Worm (Caenorhabditis elegans): ENCODE measurements around the gene F09E5.16.
A peak's percentile ranks its signal among the peaks of the same experiment; 100 is the strongest.

The F09E5.16 gene

ce11 chrII:5379614-5380077 lies 14.1 kb upstream of the F09E5.16 start, which contains the start of gene pkc-3 (continued):
- TF ChIP-seq ceh-27 (GFP tag; optimal IDR thresholded peaks at IDR 0.05) (peak; percentile 65), bed-2 (GFP tag; IDR thresholded peaks at IDR 0.05) (no peak), lsy-27 (tag; optimal IDR thresholded peaks at IDR 0.05; ENCODE audit: borderline replicate concordance, insufficient read depth) (no peak), ztf-22 (GFP tag; optimal IDR thresholded peaks at IDR 0.05) (peak; percentile 34), madf-10 (tag; optimal IDR thresholded peaks at IDR 0.05) (peak; percentile 38), unc-62 (GFP tag; optimal IDR thresholded peaks at IDR 0.05) (no peak), Y67H2A.10 (GFP tag; conservative IDR thresholded peaks at IDR 0.05) (no peak), ccch-3 (GFP tag; optimal IDR thresholded peaks at IDR 0.05) (no peak), B0019.2 (GFP tag; conservative IDR thresholded peaks at IDR 0.05) (no peak), Y53G8AR.9 (GFP tag; conservative IDR thresholded peaks at IDR 0.05) (peak; percentile 86), D2030.7 (GFP tag; IDR thresholded peaks at IDR 0.05) (peak; percentile 25; the same call in 1 of the 2 replicates), sdz-38 (tag; optimal IDR thresholded peaks at IDR 0.05) (no peak), egrh-3 (GFP tag; IDR thresholded peaks at IDR 0.05) (peak; percentile 35; the same call in 1 of the 2 replicates), hmg-20 (GFP tag; IDR thresholded peaks at IDR 0.05) (0 out of 2 replicates have a peak, but pooled peaks have one; percentile 22), zim-3 (tag; optimal IDR thresholded peaks at IDR 0.05) (no peak), lin-35 (GFP tag; optimal IDR thresholded peaks at IDR 0.05) (peak in 1 of 3 experiments; percentile 47), rcor-1 (GFP tag; IDR thresholded peaks at IDR 0.05) (peak; percentile 39; the same call in 1 of the 2 replicates), dox-1 (GFP tag; IDR thresholded peaks at IDR 0.05) (peak; percentile 91), ceh-79 (tag; optimal IDR thresholded peaks at IDR 0.05) (no peak), rpc-1 (optimal IDR thresholded peaks at IDR 0.05) (no peak), rpc-1 (tag; optimal IDR thresholded peaks at IDR 0.05) (no peak), dpl-1 (GFP tag; optimal IDR thresholded peaks at IDR 0.05) (no peak), lin-26 (GFP tag; IDR thresholded peaks at IDR 0.05) (peak; percentile 72), tbp1 (GFP tag; optimal IDR thresholded peaks at IDR 0.05) (peak; percentile 60), lin-40 (tag; optimal IDR thresholded peaks at IDR 0.05) (peak; percentile 62), him-1 (tag; optimal IDR thresholded peaks at IDR 0.05) (no peak), nhr-27 (tag; optimal IDR thresholded peaks at IDR 0.05) (no peak), lsl-1 (GFP tag; optimal IDR thresholded peaks at IDR 0.05) (peak; percentile 44), lin-54 (GFP tag; optimal IDR thresholded peaks at IDR 0.05) (peak; percentile 63), somi-1 (GFP tag; optimal IDR thresholded peaks at IDR 0.05) (no peak), hsf-1 (GFP tag; IDR thresholded peaks at IDR 0.05) (peak; percentile 75), snpc-4 (GFP tag; optimal IDR thresholded peaks at IDR 0.05) (no peak), snpc-4 (tag; optimal IDR thresholded peaks at IDR 0.05) (peak; percentile 13 to 64 (median 54)), mes-4 (tag; optimal IDR thresholded peaks at IDR 0.05) (no peak), nfyb-1 (GFP tag; IDR thresholded peaks at IDR 0.05) (peak; percentile 72), sptf-2 (GFP tag; optimal IDR thresholded peaks at IDR 0.05) (no peak), unc-130 (GFP tag; optimal IDR thresholded peaks at IDR 0.05) (peak; percentile 34), ZK185.1 (tag; optimal IDR thresholded peaks at IDR 0.05; ENCODE audit: poor library complexity, severe bottlenecking) (peak; percentile 47), tlf-1 (GFP tag; optimal IDR thresholded peaks at IDR 0.05) (peak; percentile 72), K12H6.12 (tag; optimal IDR thresholded peaks at IDR 0.05) (peak; percentile 40), athp-1 (tag; optimal IDR thresholded peaks at IDR 0.05) (peak; percentile 83), akir-1 (GFP tag; optimal IDR thresholded peaks at IDR 0.05) (no peak), F10E7.11 (tag; optimal IDR thresholded peaks at IDR 0.05) (no peak), bed-1 (GFP tag; IDR thresholded peaks at IDR 0.05) (no peak), repo-1 (tag; optimal IDR thresholded peaks at IDR 0.05) (peak; percentile 79), ztf-18 (tag; optimal IDR thresholded peaks at IDR 0.05) (peak; percentile 83), lag-1 (GFP tag; IDR thresholded peaks at IDR 0.05) (no peak), C17E4.6 (GFP tag; IDR thresholded peaks at IDR 0.05) (no peak), Y95B8A.8 (GFP tag; IDR thresholded peaks at IDR 0.05) (peak; percentile 88)
